Fruit fly (Drosophila melanogaster): ENCODE measurements around the gene Osi10a.

DNA sequence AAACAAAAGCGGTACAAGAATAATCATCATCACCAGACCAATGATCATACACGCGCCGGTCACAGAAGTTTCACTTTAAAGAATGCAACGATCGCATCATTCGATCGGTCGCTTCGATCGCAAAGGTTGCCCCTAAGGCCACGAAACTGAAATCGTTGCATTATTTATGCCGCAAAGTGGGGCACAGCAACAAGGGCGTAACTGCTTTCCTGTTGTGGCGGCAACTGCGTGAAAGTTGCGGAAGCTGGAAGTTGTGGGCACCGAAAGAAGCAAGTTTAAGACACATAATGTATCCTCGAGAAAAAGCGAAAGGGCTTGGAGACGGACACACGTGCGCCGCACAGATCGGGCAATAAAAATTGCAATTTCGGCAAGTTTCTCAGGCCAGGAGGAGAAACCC is 19.7 kb upstream of the Osi10a start:
- TF ChIP-seq CG8478 (optimal IDR thresholded peaks at IDR 0.05) (no peak), Dll (optimal IDR thresholded peaks at IDR 0.05) (peak; percentile 59), psq (optimal IDR thresholded peaks at IDR 0.05) (no peak)
